Fruit fly (Drosophila melanogaster) whole organism, embryonic: ENCODE results near the gene CG4645.

Source experiments
- Bdp1 ChIP-seq: fragments of 200-800 bp; sonication (Bioruptor generic); optimal IDR thresholded peaks from 3 replicates; lab custom pipeline; 2016; ENCODE audit warnings: missing biosample characterization, missing genetic modification characterization
- Bteb2 ChIP-seq: fragments of 200-800 bp; sonication (Bioruptor generic); optimal IDR thresholded peaks from 2 replicates; lab custom pipeline; 2016; ENCODE audit warnings: missing biosample characterization, missing genetic modification characterization
- CG10147 ChIP-seq: fragments of 200-800 bp; sonication (Bioruptor generic); optimal IDR thresholded peaks from 2 replicates; lab custom pipeline; 2019; ENCODE audit warnings: missing biosample characterization, mild to moderate bottlenecking, missing genetic modification characterization, moderate library complexity
- CG1024 ChIP-seq: fragments of 200-800 bp; sonication (Bioruptor generic); IDR thresholded peaks from 2 replicates; pipeline ENCODE4 v1.3.6; 2022; ENCODE audit warnings: missing biosample characterization, missing genetic modification characterization
- CG12155 ChIP-seq: fragments of 200-800 bp; sonication (Bioruptor generic); optimal IDR thresholded peaks from 3 replicates; lab custom pipeline; 2016; ENCODE audit warnings: missing biosample characterization, missing genetic modification characterization
- CG1233 ChIP-seq: fragments of 200-800 bp; sonication (Bioruptor generic); optimal IDR thresholded peaks from 4 replicates; lab custom pipeline; 2018; ENCODE audit warnings: missing biosample characterization, mild to moderate bottlenecking, missing genetic modification characterization
- CG12391 ChIP-seq: fragments of 200-800 bp; sonication (Bioruptor generic); optimal IDR thresholded peaks from 3 replicates; lab custom pipeline; 2018; ENCODE audit warnings: missing biosample characterization, mild to moderate bottlenecking, missing genetic modification characterization, moderate library complexity
- CG13296 ChIP-seq: fragments of 200-800 bp; sonication (Bioruptor generic); optimal IDR thresholded peaks from 3 replicates; lab custom pipeline; 2018; ENCODE audit warnings: missing biosample characterization, mild to moderate bottlenecking, missing genetic modification characterization
- CG1602 ChIP-seq: fragments of 200-800 bp; sonication (Bioruptor generic); optimal IDR thresholded peaks from 3 replicates; lab custom pipeline; 2016; ENCODE audit warnings: missing biosample characterization, missing genetic modification characterization
- CG17359 ChIP-seq: fragments of 200-800 bp; sonication (Bioruptor generic); optimal IDR thresholded peaks from 3 replicates; lab custom pipeline; 2018; ENCODE audit warnings: missing biosample characterization, mild to moderate bottlenecking, missing genetic modification characterization, moderate library complexity
- CG2129 ChIP-seq: fragments of 200-800 bp; sonication (Bioruptor generic); IDR thresholded peaks from 2 replicates; pipeline ENCODE4 v1.3.6; 2022; ENCODE audit warnings: missing biosample characterization, missing genetic modification characterization; ENCODE audit not compliant: partially characterized antibody
- CG2678 ChIP-seq: fragments of 200-800 bp; sonication (Bioruptor generic); optimal IDR thresholded peaks from 3 replicates; lab custom pipeline; 2019; ENCODE audit warnings: missing biosample characterization, mild to moderate bottlenecking, missing genetic modification characterization, moderate library complexity
- CG33213 ChIP-seq: fragments of 200-800 bp; sonication (Bioruptor generic); optimal IDR thresholded peaks from 3 replicates; lab custom pipeline; 2016; ENCODE audit warnings: missing biosample characterization, missing genetic modification characterization
- CG34376 ChIP-seq: fragments of 200-800 bp; sonication (Bioruptor generic); optimal IDR thresholded peaks from 2 replicates; lab custom pipeline; 2018; ENCODE audit warnings: missing biosample characterization, mild to moderate bottlenecking, missing genetic modification characterization
- CG3838 ChIP-seq: fragments of 200-800 bp; sonication (Bioruptor generic); optimal IDR thresholded peaks from 3 replicates; lab custom pipeline; 2016; ENCODE audit warnings: missing biosample characterization, missing genetic modification characterization
- CG3995 ChIP-seq: fragments of 200-800 bp; sonication (Bioruptor generic); optimal IDR thresholded peaks from 3 replicates; lab custom pipeline; 2016; ENCODE audit warnings: missing biosample characterization, missing genetic modification characterization
- CG4730 ChIP-seq: fragments of 200-800 bp; sonication (Bioruptor generic); IDR thresholded peaks from 2 replicates; pipeline ENCODE4 v1.3.6; 2022; ENCODE audit warnings: missing biosample characterization, missing genetic modification characterization
- CG4820 ChIP-seq: fragments of 200-800 bp; sonication (Bioruptor generic); optimal IDR thresholded peaks from 3 replicates; lab custom pipeline; 2016; ENCODE audit warnings: missing biosample characterization, missing genetic modification characterization
- CG4854 ChIP-seq: fragments of 200-800 bp; sonication (Bioruptor generic); optimal IDR thresholded peaks from 2 replicates; lab custom pipeline; 2016; ENCODE audit warnings: missing biosample characterization, missing genetic modification characterization, inconsistent platforms
- CG7556 ChIP-seq: fragments of 200-800 bp; sonication (Bioruptor generic); optimal IDR thresholded peaks from 2 replicates; lab custom pipeline; 2017; ENCODE audit warnings: missing biosample characterization, mild to moderate bottlenecking, missing genetic modification characterization
- CG7839 ChIP-seq: fragments of 200-800 bp; sonication (Bioruptor generic); optimal IDR thresholded peaks from 3 replicates; lab custom pipeline; 2018; ENCODE audit warnings: missing biosample characterization, mild to moderate bottlenecking, missing genetic modification characterization, moderate library complexity
- CG8388 ChIP-seq: fragments of 200-800 bp; sonication (Bioruptor generic); optimal IDR thresholded peaks from 2 replicates; lab custom pipeline; 2019; ENCODE audit warnings: missing biosample characterization, mild to moderate bottlenecking, missing genetic modification characterization, moderate library complexity
- CG9797 ChIP-seq: fragments of 200-800 bp; sonication (Bioruptor generic); optimal IDR thresholded peaks from 3 replicates; lab custom pipeline; 2018; ENCODE audit warnings: missing biosample characterization, mild to moderate bottlenecking, missing genetic modification characterization
- Dp ChIP-seq: fragments of 200-800 bp; sonication (Bioruptor generic); optimal IDR thresholded peaks from 2 replicates; lab custom pipeline; 2018; ENCODE audit warnings: missing biosample characterization, mild to moderate bottlenecking, missing genetic modification characterization, moderate library complexity
- Hey ChIP-seq: fragments of 200-800 bp; sonication (Bioruptor generic); optimal IDR thresholded peaks from 3 replicates; lab custom pipeline; 2018; ENCODE audit warnings: missing biosample characterization, mild to moderate bottlenecking, missing genetic modification characterization
- MESR4 ChIP-seq: fragments of 200-800 bp; sonication (Bioruptor generic); optimal IDR thresholded peaks from 2 replicates; lab custom pipeline; 2018; ENCODE audit warnings: missing biosample characterization, mild to moderate bottlenecking, missing genetic modification characterization, moderate library complexity
- Meics ChIP-seq: fragments of 200-800 bp; sonication (Bioruptor generic); optimal IDR thresholded peaks from 2 replicates; lab custom pipeline; 2017; ENCODE audit warnings: missing biosample characterization, mild to moderate bottlenecking, missing genetic modification characterization
- Myb ChIP-seq: fragments of 200-800 bp; sonication (Bioruptor generic); optimal IDR thresholded peaks from 2 replicates; lab custom pipeline; 2016; ENCODE audit warnings: missing biosample characterization, missing genetic modification characterization
- Nf-YC ChIP-seq: fragments of 200-800 bp; optimal IDR thresholded peaks from 3 replicates; lab custom pipeline; 2019; ENCODE audit warnings: missing biosample characterization, mild to moderate bottlenecking, missing genetic modification characterization, moderate library complexity
- Oli ChIP-seq: fragments of 200-800 bp; sonication (Bioruptor generic); optimal IDR thresholded peaks from 2 replicates; lab custom pipeline; 2018; ENCODE audit warnings: missing biosample characterization, mild to moderate bottlenecking, missing genetic modification characterization, moderate library complexity
- Usf ChIP-seq: fragments of 200-800 bp; sonication (Bioruptor generic); optimal IDR thresholded peaks from 2 replicates; lab custom pipeline; 2017; ENCODE audit warnings: missing genotype, missing biosample characterization, missing genetic modification characterization
- abd-A ChIP-seq: fragments of 200-800 bp; sonication (Bioruptor generic); optimal IDR thresholded peaks from 3 replicates; lab custom pipeline; 2019; ENCODE audit warnings: missing biosample characterization, mild to moderate bottlenecking, missing genetic modification characterization, moderate library complexity
- croc ChIP-seq: fragments of 200-800 bp; sonication (Bioruptor generic); conservative IDR thresholded peaks from 3 replicates; pipeline ENCODE4 v1.3.6; 2022; ENCODE audit warnings: missing biosample characterization, missing genetic modification characterization
- dysf ChIP-seq: fragments of 200-800 bp; sonication (Bioruptor generic); IDR thresholded peaks from 3 replicates; pipeline ENCODE4 v1.3.6; 2022; ENCODE audit warnings: missing biosample characterization, missing genetic modification characterization
- ewg ChIP-seq: fragments of 200-800 bp; sonication (Bioruptor generic); optimal IDR thresholded peaks from 3 replicates; lab custom pipeline; 2017; ENCODE audit warnings: mild to moderate bottlenecking, missing biosample characterization, missing genetic modification reagents, missing genetic modification characterization
- h ChIP-seq: fragments of >200 bp; optimal IDR thresholded peaks from 2 replicates; lab custom pipeline; 2017
- hth ChIP-seq: fragments of >200 bp; optimal IDR thresholded peaks from 2 replicates; lab custom pipeline; 2017; ENCODE audit warnings: inconsistent platforms
- lab ChIP-seq: fragments of 200-800 bp; sonication (Bioruptor generic); optimal IDR thresholded peaks from 3 replicates; lab custom pipeline; 2017; ENCODE audit warnings: missing biosample characterization, missing genetic modification characterization, mild to moderate bottlenecking, moderate library complexity, missing genetic modification reagents
- lbe ChIP-seq: fragments of 200-800 bp; sonication (Bioruptor generic); optimal IDR thresholded peaks from 2 replicates; lab custom pipeline; 2016; ENCODE audit warnings: missing biosample characterization, mild to moderate bottlenecking, missing genetic modification characterization
- pita ChIP-seq: fragments of 200-800 bp; sonication (Bioruptor generic); optimal IDR thresholded peaks from 2 replicates; lab custom pipeline; 2017; ENCODE audit warnings: missing biosample characterization, mild to moderate bottlenecking, missing genetic modification characterization
- pros ChIP-seq: fragments of 200-800 bp; sonication (Bioruptor generic); optimal IDR thresholded peaks from 3 replicates; lab custom pipeline; 2019; ENCODE audit warnings: missing biosample characterization, mild to moderate bottlenecking, missing genetic modification characterization, moderate library complexity
- schlank ChIP-seq: fragments of 200-800 bp; sonication (Bioruptor generic); optimal IDR thresholded peaks from 2 replicates; lab custom pipeline; 2018; ENCODE audit warnings: missing biosample characterization, mild to moderate bottlenecking, missing genetic modification characterization
- scrt ChIP-seq: fragments of 200-800 bp; sonication (Bioruptor generic); optimal IDR thresholded peaks from 2 replicates; lab custom pipeline; 2018; ENCODE audit warnings: missing biosample characterization, mild to moderate bottlenecking, missing genetic modification characterization, moderate library complexity
- stc ChIP-seq: fragments of 200-800 bp; sonication (Bioruptor generic); IDR thresholded peaks from 2 replicates; pipeline ENCODE4 v1.3.6; 2022; ENCODE audit warnings: missing biosample characterization, missing genetic modification characterization
- tgo ChIP-seq: fragments of 200-800 bp; sonication (Bioruptor generic); IDR thresholded peaks from 3 replicates; pipeline ENCODE4 v1.3.6; 2022; ENCODE audit warnings: missing biosample characterization, missing genetic modification characterization
- trem ChIP-seq: fragments of 200-800 bp; optimal IDR thresholded peaks from 3 replicates; lab custom pipeline; 2019; ENCODE audit warnings: missing biosample characterization, mild to moderate bottlenecking, missing genetic modification characterization, moderate library complexity
- tup ChIP-seq: fragments of 200-800 bp; sonication (Bioruptor generic); optimal IDR thresholded peaks from 2 replicates; lab custom pipeline; 2016; ENCODE audit warnings: missing biosample characterization, mild to moderate bottlenecking, missing genetic modification characterization, moderate library complexity
- tx ChIP-seq: fragments of 200-800 bp; sonication (Bioruptor generic); optimal IDR thresholded peaks from 2 replicates; lab custom pipeline; 2016; ENCODE audit warnings: missing biosample characterization, missing genetic modification characterization
- unc-4 ChIP-seq: fragments of 200-800 bp; sonication (Bioruptor generic); IDR thresholded peaks from 2 replicates; pipeline ENCODE4 v1.3.6; 2022; ENCODE audit warnings: missing biosample characterization, missing genetic modification characterization; ENCODE audit not compliant: partially characterized antibody
- usp ChIP-seq: fragments of >200 bp; optimal IDR thresholded peaks from 2 replicates; lab custom pipeline; 2017; ENCODE audit warnings: missing biosample characterization, missing genetic modification characterization
- zfh2 ChIP-seq: fragments of 200-800 bp; sonication (Bioruptor generic); optimal IDR thresholded peaks from 2 replicates; lab custom pipeline; 2016; ENCODE audit warnings: missing biosample characterization, missing genetic modification characterization

Gene CG4645

dm6 chrX:12869850-12870249, 39.9 kb upstream of the CG4645 start (continued):
- TF ChIP-seq CG13296 (GFP tag; lab: Kevin White, UChicago) (peak; percentile 41), CG4820 (GFP tag; lab: Kevin White, UChicago) (no peak), CG1233 (GFP tag; lab: Kevin White, UChicago) (no peak), Meics (peak; percentile 47), CG12391 (tag; lab: Kevin White, UChicago) (no peak), CG2678 (tag; lab: Kevin White, UChicago) (peak; percentile 67), CG4730 (GFP tag; lab: Robert Waterston, UW) (no peak), CG12155 (no peak), tup (no peak), lab (peak; percentile 38), unc-4 (GFP tag; lab: Robert Waterston, UW) (no peak), pita (GFP tag; lab: Kevin White, UChicago) (no peak), CG9797 (GFP tag; lab: Kevin White, UChicago) (no peak), pros (GFP tag; lab: Kevin White, UChicago) (no peak), scrt (GFP tag; lab: Kevin White, UChicago) (peak; percentile 14), Myb (GFP tag; lab: Kevin White, UChicago) (no peak), lbe (GFP tag; lab: Kevin White, UChicago) (no peak), CG33213 (GFP tag; lab: Kevin White, UChicago) (no peak), CG3995 (GFP tag; lab: Kevin White, UChicago) (no peak), CG7556 (GFP tag; lab: Kevin White, UChicago) (peak; percentile 45), Bteb2 (GFP tag; lab: Kevin White, UChicago) (no peak), MESR4 (GFP tag; lab: Kevin White, UChicago) (no peak), CG10147 (GFP tag; lab: Kevin White, UChicago) (peak; percentile 28), zfh2 (GFP tag; lab: Kevin White, UChicago) (no peak), CG7839 (peak; percentile 53), CG34376 (GFP tag; lab: Kevin White, UChicago) (no peak), tx (GFP tag; lab: Kevin White, UChicago) (no peak), stc (no peak), ewg (GFP tag; lab: Kevin White, UChicago) (peak; percentile 51), CG4854 (GFP tag; lab: Kevin White, UChicago) (no peak), croc (no peak), Oli (tag; lab: Kevin White, UChicago) (peak; percentile 5), Dp (GFP tag; lab: Kevin White, UChicago) (no peak), CG1602 (GFP tag; lab: Kevin White, UChicago) (no peak), dysf (GFP tag; lab: Robert Waterston, UW) (peak; percentile 44; the same call in 2 of the 3 replicates), Bdp1 (no peak), hth (lab: Kevin White, UChicago) (no peak), abd-A (tag; lab: Kevin White, UChicago) (peak; percentile 20), CG2129 (GFP tag; lab: Robert Waterston, UW) (no peak), tgo (GFP tag; lab: Robert Waterston, UW) (no peak), h (lab: Kevin White, UChicago) (no peak), Nf-YC (no peak), CG17359 (tag; lab: Kevin White, UChicago) (no peak), CG8388 (no peak), Hey (no peak), schlank (no peak), CG1024 (GFP tag; lab: Robert Waterston, UW) (no peak), usp (no peak), CG3838 (GFP tag; lab: Kevin White, UChicago) (no peak), Usf (GFP tag; lab: Kevin White, UChicago) (no peak), trem (tag; lab: Kevin White, UChicago) (no peak)
